Fruit fly (Drosophila melanogaster) whole organism: ENCODE results near the gene AdamTS-A.

Experiments used
- CG8478 ChIP-seq: fragments of >200 bp; optimal IDR thresholded peaks from 2 replicates; lab custom pipeline; 2018; ENCODE audit warnings: inconsistent platforms
- Dll ChIP-seq: fragments of >200 bp; optimal IDR thresholded peaks from 2 replicates; lab custom pipeline; 2017
- EcR ChIP-seq, 2 experiments: fragments of >200 bp; optimal IDR thresholded peaks; 2 replicates each; lab custom pipeline; 2017; ENCODE audit warnings: missing biosample characterization in 2 of 2, missing genetic modification characterization in 2 of 2, missing genetic modification reagents in 2 of 2
- pan ChIP-seq: fragments of >200 bp; optimal IDR thresholded peaks from 2 replicates; lab custom pipeline; 2017
- psq ChIP-seq: fragments of >200 bp; optimal IDR thresholded peaks from 2 replicates; lab custom pipeline; 2017
- usp ChIP-seq: fragments of >200 bp; optimal IDR thresholded peaks from 2 replicates; lab custom pipeline; 2017; ENCODE audit warnings: missing biosample characterization, missing genetic modification characterization, mixed read lengths

- TF ChIP-seq CG8478 (lab: Kevin White, UChicago): no peak
- TF ChIP-seq Dll (lab: Kevin White, UChicago): no peak
- TF ChIP-seq usp: no peak
- TF ChIP-seq psq (lab: Kevin White, UChicago): no peak
- no peak for TF ChIP-seq pan (lab: Kevin White, UChicago)
- TF ChIP-seq EcR (GFP tag; optimal IDR thresholded peaks at IDR 0.05; lab: Kevin White, UChicago): no peak
These were observed 7.8 kb downstream of the AdamTS-A start for dm6 chr3R:15467991-15468764.
